Fruit fly (Drosophila melanogaster) whole organism, embryonic: ENCODE measurements around the gene Nsf2.

Source experiments
- Atf-2 ChIP-seq: fragments of 200-800 bp; sonication (Bioruptor generic); optimal IDR thresholded peaks from 2 replicates; lab custom pipeline; 2016; ENCODE audit warnings: missing biosample characterization, missing genetic modification characterization
- B-H2 ChIP-seq: fragments of 200-800 bp; sonication (Bioruptor generic); optimal IDR thresholded peaks from 2 replicates; lab custom pipeline; 2018; ENCODE audit warnings: missing biosample characterization, mild to moderate bottlenecking, missing genetic modification characterization
- CG10959 ChIP-seq: fragments of 200-800 bp; sonication (Bioruptor generic); IDR thresholded peaks from 2 replicates; pipeline ENCODE4 v1.3.6; 2022; ENCODE audit warnings: missing biosample characterization, missing genetic modification characterization
- CG11247 ChIP-seq: fragments of 200-800 bp; sonication (Bioruptor generic); IDR thresholded peaks from 2 replicates; pipeline ENCODE4 v1.3.6; 2022; ENCODE audit warnings: missing biosample characterization, missing genetic modification characterization
- CG13123 ChIP-seq: fragments of 200-800 bp; sonication (Bioruptor generic); optimal IDR thresholded peaks from 2 replicates; lab custom pipeline; 2016; ENCODE audit warnings: missing biosample characterization, missing genetic modification characterization
- CG13424 ChIP-seq: fragments of 200-800 bp; sonication (Bioruptor generic); optimal IDR thresholded peaks from 2 replicates; lab custom pipeline; 2019; ENCODE audit warnings: missing biosample characterization, mild to moderate bottlenecking, missing genetic modification characterization, moderate library complexity
- CG13624 ChIP-seq: fragments of 200-800 bp; sonication (Bioruptor generic); optimal IDR thresholded peaks from 2 replicates; lab custom pipeline; 2016; ENCODE audit warnings: missing biosample characterization, missing genetic modification characterization
- CG14050 ChIP-seq: fragments of 200-800 bp; sonication (Bioruptor generic); IDR thresholded peaks from 3 replicates; pipeline ENCODE4 v1.3.6; 2022; ENCODE audit warnings: missing biosample characterization, missing genetic modification characterization
- CG14441 ChIP-seq: fragments of 200-800 bp; sonication (Bioruptor generic); IDR thresholded peaks from 2 replicates; pipeline ENCODE4 v1.3.6; 2022; ENCODE audit warnings: missing biosample characterization, missing genetic modification characterization
- CG15269 ChIP-seq: fragments of 200-800 bp; sonication (Bioruptor generic); optimal IDR thresholded peaks from 2 replicates; lab custom pipeline; 2018; ENCODE audit warnings: missing biosample characterization, mild to moderate bottlenecking, missing genetic modification characterization, moderate library complexity
- CG16813 ChIP-seq: fragments of 200-800 bp; sonication (Bioruptor generic); IDR thresholded peaks from 3 replicates; pipeline ENCODE4 v1.3.6; 2022; ENCODE audit warnings: missing biosample characterization, missing genetic modification characterization; ENCODE audit not compliant: partially characterized antibody
- CG1792 ChIP-seq: fragments of 200-800 bp; sonication (Bioruptor generic); optimal IDR thresholded peaks from 2 replicates; lab custom pipeline; 2016; ENCODE audit warnings: missing biosample characterization, missing genetic modification characterization
- CG1832 ChIP-seq: fragments of 200-800 bp; sonication (Bioruptor generic); optimal IDR thresholded peaks from 2 replicates; lab custom pipeline; 2017; ENCODE audit warnings: missing biosample characterization, mild to moderate bottlenecking, missing genetic modification characterization, inconsistent platforms
- CG2129 ChIP-seq: fragments of 200-800 bp; sonication (Bioruptor generic); IDR thresholded peaks from 2 replicates; pipeline ENCODE4 v1.3.6; 2022; ENCODE audit warnings: missing biosample characterization, missing genetic modification characterization; ENCODE audit not compliant: partially characterized antibody
- CG34376 ChIP-seq: fragments of 200-800 bp; sonication (Bioruptor generic); optimal IDR thresholded peaks from 2 replicates; lab custom pipeline; 2018; ENCODE audit warnings: missing biosample characterization, mild to moderate bottlenecking, missing genetic modification characterization
- CG6765 ChIP-seq: fragments of 200-800 bp; sonication (Bioruptor generic); optimal IDR thresholded peaks from 3 replicates; lab custom pipeline; 2017; ENCODE audit warnings: missing biosample characterization, mild to moderate bottlenecking, missing genetic modification characterization
- CG7271 ChIP-seq: fragments of 200-800 bp; sonication (Bioruptor generic); optimal IDR thresholded peaks from 2 replicates; lab custom pipeline; 2018; ENCODE audit warnings: missing biosample characterization, mild to moderate bottlenecking, missing genetic modification characterization, moderate library complexity
- CG8765 ChIP-seq: fragments of 200-800 bp; sonication (Bioruptor generic); IDR thresholded peaks from 2 replicates; pipeline ENCODE4 v1.3.6; 2022; ENCODE audit warnings: missing biosample characterization, missing genetic modification characterization
- CG9215 ChIP-seq: fragments of 200-800 bp; sonication (Bioruptor generic); IDR thresholded peaks from 2 replicates; pipeline ENCODE4 v1.3.6; 2022; ENCODE audit warnings: missing biosample characterization, missing genetic modification characterization
- CG9609 ChIP-seq: fragments of 200-800 bp; sonication (Bioruptor generic); optimal IDR thresholded peaks from 3 replicates; lab custom pipeline; 2016; ENCODE audit warnings: missing biosample characterization, missing genetic modification characterization
- CG9932 ChIP-seq: fragments of 200-800 bp; sonication (Bioruptor generic); IDR thresholded peaks from 2 replicates; pipeline ENCODE4 v1.3.6; 2022; ENCODE audit warnings: missing biosample characterization, missing genetic modification characterization
- CHES-1-like ChIP-seq: fragments of 200-800 bp; sonication (Bioruptor generic); optimal IDR thresholded peaks from 2 replicates; lab custom pipeline; 2016; ENCODE audit warnings: missing biosample characterization, missing genetic modification characterization
- Chrac-16 ChIP-seq: fragments of 200-800 bp; sonication (Bioruptor generic); optimal IDR thresholded peaks from 3 replicates; lab custom pipeline; 2016; ENCODE audit warnings: missing biosample characterization, missing genetic modification characterization
- D ChIP-seq, 2 experiments: fragments of 200-800 bp in 1 of 2; fragments of >200 bp in 1 of 2; sonication (Bioruptor generic) in 1 of 2; optimal IDR thresholded peaks; 2 replicates in 1 of 2; 3 replicates in 1 of 2; lab custom pipeline; 2017; ENCODE audit warnings: mild to moderate bottlenecking in 1 of 2, missing biosample characterization in 1 of 2, missing genetic modification characterization in 1 of 2, missing genetic modification reagents in 1 of 2
- Dbx ChIP-seq: fragments of 200-800 bp; sonication (Bioruptor generic); IDR thresholded peaks from 3 replicates; pipeline ENCODE4 v1.3.6; 2022; ENCODE audit warnings: missing biosample characterization, missing genetic modification characterization
- Doc2 ChIP-seq: fragments of 200-800 bp; sonication (Bioruptor generic); IDR thresholded peaks from 2 replicates; pipeline ENCODE4 v1.3.6; 2022; ENCODE audit warnings: missing biosample characterization, missing genetic modification characterization
- ERR ChIP-seq: fragments of 200-800 bp; sonication (Bioruptor generic); optimal IDR thresholded peaks from 2 replicates; lab custom pipeline; 2016; ENCODE audit warnings: missing biosample characterization, missing genetic modification characterization
- Kr ChIP-seq: fragments of 200-800 bp; sonication (Bioruptor generic); optimal IDR thresholded peaks from 2 replicates; lab custom pipeline; 2017; ENCODE audit warnings: missing biosample characterization, mild to moderate bottlenecking, missing genetic modification characterization
- MBD-R2 ChIP-seq: fragments of 200-800 bp; sonication (Bioruptor generic); IDR thresholded peaks from 2 replicates; pipeline ENCODE4 v1.3.6; 2022; ENCODE audit warnings: missing biosample characterization, missing genetic modification characterization
- Mad ChIP-seq: fragments of 200-800 bp; sonication (Bioruptor generic); optimal IDR thresholded peaks from 2 replicates; lab custom pipeline; 2016; ENCODE audit warnings: missing biosample characterization, missing genetic modification characterization
- Sry-β ChIP-seq: fragments of 200-800 bp; sonication (Bioruptor generic); optimal IDR thresholded peaks from 2 replicates; lab custom pipeline; 2018; ENCODE audit warnings: missing biosample characterization, mild to moderate bottlenecking, missing genetic modification characterization, moderate library complexity
- Tbp ChIP-seq: fragments of >200 bp; optimal IDR thresholded peaks from 2 replicates; lab custom pipeline; 2018; ENCODE audit warnings: missing biosample characterization, missing genetic modification characterization
- ash1 ChIP-seq: fragments of 200-800 bp; sonication (Bioruptor generic); optimal IDR thresholded peaks from 2 replicates; lab custom pipeline; 2018; ENCODE audit warnings: missing biosample characterization, mild to moderate bottlenecking, missing genetic modification characterization
- cato ChIP-seq: fragments of 200-800 bp; sonication (Bioruptor generic); optimal IDR thresholded peaks from 2 replicates; lab custom pipeline; 2016; ENCODE audit warnings: missing biosample characterization, missing genetic modification characterization, borderline replicate concordance
- chm ChIP-seq: fragments of 200-800 bp; sonication (Bioruptor generic); IDR thresholded peaks from 2 replicates; pipeline ENCODE4 v1.3.6; 2022; ENCODE audit warnings: missing biosample characterization, missing genetic modification characterization
- crc ChIP-seq: fragments of 200-800 bp; sonication (Bioruptor generic); optimal IDR thresholded peaks from 2 replicates; lab custom pipeline; 2016; ENCODE audit warnings: missing biosample characterization, missing genetic modification characterization
- dpn ChIP-seq, 2 experiments: fragments of 200-800 bp; sonication (Bioruptor generic); optimal IDR thresholded peaks; 3 replicates each; lab custom pipeline; 2016; ENCODE audit warnings: missing biosample characterization in 2 of 2, missing genetic modification characterization in 2 of 2
- ewg ChIP-seq: fragments of 200-800 bp; sonication (Bioruptor generic); optimal IDR thresholded peaks from 3 replicates; lab custom pipeline; 2017; ENCODE audit warnings: mild to moderate bottlenecking, missing biosample characterization, missing genetic modification reagents, missing genetic modification characterization
- eyg ChIP-seq: fragments of 200-800 bp; sonication (Bioruptor generic); optimal IDR thresholded peaks from 3 replicates; lab custom pipeline; 2016; ENCODE audit warnings: missing biosample characterization, missing genetic modification characterization
- gem ChIP-seq: fragments of 200-800 bp; sonication (Bioruptor generic); optimal IDR thresholded peaks from 2 replicates; lab custom pipeline; 2019; ENCODE audit warnings: missing biosample characterization, mild to moderate bottlenecking, missing genetic modification characterization, moderate library complexity
- gsb ChIP-seq: fragments of 200-800 bp; sonication (Bioruptor generic); IDR thresholded peaks from 2 replicates; pipeline ENCODE4 v1.3.6; 2022; ENCODE audit warnings: missing biosample characterization, missing genetic modification characterization
- her ChIP-seq: fragments of 200-800 bp; sonication (Bioruptor generic); optimal IDR thresholded peaks from 2 replicates; lab custom pipeline; 2016; ENCODE audit warnings: missing biosample characterization, missing genetic modification characterization
- knrl ChIP-seq: fragments of 200-800 bp; sonication (Bioruptor generic); IDR thresholded peaks from 3 replicates; pipeline ENCODE4 v1.3.6; 2022; ENCODE audit warnings: missing biosample characterization, missing genetic modification characterization; ENCODE audit not compliant: partially characterized antibody
- mam ChIP-seq: fragments of 200-800 bp; sonication (Bioruptor generic); optimal IDR thresholded peaks from 3 replicates; lab custom pipeline; 2016; ENCODE audit warnings: missing biosample characterization, missing genetic modification characterization
- pb ChIP-seq: fragments of 200-800 bp; sonication (Bioruptor generic); optimal IDR thresholded peaks from 3 replicates; lab custom pipeline; 2016; ENCODE audit warnings: missing biosample characterization, missing genetic modification characterization
- slbo ChIP-seq: fragments of 200-800 bp; sonication (Bioruptor generic); IDR thresholded peaks from 2 replicates; pipeline ENCODE4 v1.3.6; 2022; ENCODE audit warnings: missing biosample characterization, missing genetic modification characterization
- sob ChIP-seq: fragments of 200-800 bp; sonication (Bioruptor generic); IDR thresholded peaks from 2 replicates; pipeline ENCODE4 v1.3.6; 2022; ENCODE audit warnings: missing biosample characterization, missing genetic modification characterization
- tio ChIP-seq: fragments of 200-800 bp; sonication (Bioruptor generic); optimal IDR thresholded peaks from 2 replicates; lab custom pipeline; 2017; ENCODE audit warnings: missing biosample characterization, missing genetic modification characterization, inconsistent platforms
- trem ChIP-seq: fragments of 200-800 bp; optimal IDR thresholded peaks from 3 replicates; lab custom pipeline; 2019; ENCODE audit warnings: missing biosample characterization, mild to moderate bottlenecking, missing genetic modification characterization, moderate library complexity

The Nsf2 gene

dm6 chr3R:13817480-13818305 is 20.1 kb downstream of the Nsf2 start (continued):
- peak; percentile 5 for TF ChIP-seq CHES-1-like (GFP tag; lab: Kevin White, UChicago)
- no peak for TF ChIP-seq mam (GFP tag; lab: Kevin White, UChicago)
- TF ChIP-seq her = no peak
- TF ChIP-seq Doc2 (GFP tag; lab: Robert Waterston, UW) = no peak
- TF ChIP-seq CG14441 (GFP tag; lab: Robert Waterston, UW) = peak; percentile 16
- no peak for TF ChIP-seq Atf-2 (GFP tag; lab: Kevin White, UChicago)
- peak; percentile 37 for TF ChIP-seq trem (tag; lab: Kevin White, UChicago)
- peak; percentile 28; the same call in 1 of the 2 replicates for TF ChIP-seq CG9215
- TF ChIP-seq CG1792 (GFP tag; lab: Kevin White, UChicago) = no peak
- no peak for TF ChIP-seq eyg
- TF ChIP-seq CG13424 (tag; lab: Kevin White, UChicago) = peak; percentile 74
- TF ChIP-seq gsb (GFP tag; lab: Robert Waterston, UW) = no peak
- peak; percentile 64 for TF ChIP-seq CG15269 (tag; lab: Kevin White, UChicago)
- peak; percentile 18 for TF ChIP-seq cato (GFP tag; lab: Kevin White, UChicago)
- no peak for TF ChIP-seq CG11247 (GFP tag; lab: Robert Waterston, UW)
- no peak; the same call in 1 of the 3 replicates for TF ChIP-seq CG14050
- no peak for TF ChIP-seq CG16813 (GFP tag; lab: Robert Waterston, UW)
- peak; percentile 29 for TF ChIP-seq Chrac-16 (GFP tag; lab: Kevin White, UChicago)
- TF ChIP-seq crc (GFP tag; lab: Kevin White, UChicago) = no peak
- TF ChIP-seq Kr (GFP tag; lab: Kevin White, UChicago) = no peak
- no peak for TF ChIP-seq CG6765 (GFP tag; lab: Kevin White, UChicago)
- TF ChIP-seq CG2129 (GFP tag; lab: Robert Waterston, UW) = no peak
- no peak for TF ChIP-seq Tbp (GFP tag; lab: Kevin White, UChicago)
- no peak for TF ChIP-seq CG8765 (GFP tag; lab: Robert Waterston, UW)
- TF ChIP-seq CG9609 (GFP tag; lab: Kevin White, UChicago) = no peak
- TF ChIP-seq pb (GFP tag; lab: Kevin White, UChicago) = peak; percentile 12
- no peak for TF ChIP-seq B-H2 (GFP tag; lab: Kevin White, UChicago)
- TF ChIP-seq gem (tag; lab: Kevin White, UChicago) = peak; percentile 85
- no peak for TF ChIP-seq Dbx (GFP tag; lab: Robert Waterston, UW)
- no peak for TF ChIP-seq CG34376 (GFP tag; lab: Kevin White, UChicago)
- TF ChIP-seq Mad (GFP tag; lab: Kevin White, UChicago) = no peak
- TF ChIP-seq CG13624 = peak; percentile 16
- TF ChIP-seq ash1 (GFP tag; lab: Kevin White, UChicago) = no peak
- peak; percentile 63 for TF ChIP-seq ewg
- TF ChIP-seq Sry-β (GFP tag; lab: Kevin White, UChicago) = peak; percentile 26
- TF ChIP-seq MBD-R2 (GFP tag; lab: Robert Waterston, UW) = no peak
- no peak for TF ChIP-seq D (optimal IDR thresholded peaks at IDR 0.05; lab: Kevin White, UChicago)
- TF ChIP-seq D (GFP tag; optimal IDR thresholded peaks at IDR 0.05; lab: Kevin White, UChicago) = peak; percentile 74
- no peak for TF ChIP-seq CG9932 (GFP tag; lab: Robert Waterston, UW)
- TF ChIP-seq tio = peak; percentile 49
- TF ChIP-seq sob (GFP tag; lab: Robert Waterston, UW) = peak; percentile 5; the same call in 1 of the 2 replicates
- TF ChIP-seq CG7271 = no peak
- TF ChIP-seq ERR = no peak
- TF ChIP-seq knrl = no peak
- TF ChIP-seq CG1832 (GFP tag; lab: Kevin White, UChicago) = no peak
- peak in 1 of 2 experiments; percentile 42 for TF ChIP-seq dpn (GFP tag; optimal IDR thresholded peaks at IDR 0.05; lab: Kevin White, UChicago)
- TF ChIP-seq CG13123 (GFP tag; lab: Kevin White, UChicago) = no peak
- TF ChIP-seq slbo = peak; percentile 13; the same call in 1 of the 2 replicates
- peak; percentile 58; the same call in 1 of the 2 replicates for TF ChIP-seq chm (GFP tag; lab: Robert Waterston, UW)
- TF ChIP-seq CG10959 = no peak
